Worm (Caenorhabditis elegans): ENCODE data around the gene F16H6.10.

ce11 chrV:18198421-18198820 lies 25.8 kb downstream of the F16H6.10 start, which contains the start of gene F16H6.4:
- TF ChIP-seq unc-62 (GFP tag; optimal IDR thresholded peaks at IDR 0.05) (no peak), egl-27 (tag; optimal IDR thresholded peaks at IDR 0.05) (no peak), elt-3 (tag; optimal IDR thresholded peaks at IDR 0.05) (no peak), ama-1 (optimal IDR thresholded peaks at IDR 0.05) (no peak), nhr-237 (tag; optimal IDR thresholded peaks at IDR 0.05) (no peak), skn-1 (tag; optimal IDR thresholded peaks at IDR 0.05) (no peak), lin-39 (tag; optimal IDR thresholded peaks at IDR 0.05) (no peak)

Measured in whole organism, L2 larva.